Fruit fly (Drosophila melanogaster) whole organism, prepupa: Measurements from ENCODE around the gene Mst87F.
A peak's percentile ranks its signal among the peaks of the same experiment; 100 is the strongest.

Source experiments
- Blimp-1 ChIP-seq: fragments of 200-800 bp; sonication (Bioruptor generic); optimal IDR thresholded peaks from 3 replicates; lab custom pipeline; 2017; ENCODE audit warnings: missing biosample characterization, missing genetic modification characterization, mild to moderate bottlenecking, moderate library complexity, missing genetic modification reagents
- CG10631 ChIP-seq: fragments of 200-800 bp; sonication (Bioruptor generic); optimal IDR thresholded peaks from 2 replicates; lab custom pipeline; 2016; ENCODE audit warnings: missing biosample characterization, missing genetic modification characterization
- CG10669 ChIP-seq: fragments of 200-800 bp; sonication (Bioruptor generic); optimal IDR thresholded peaks from 3 replicates; lab custom pipeline; 2018; ENCODE audit warnings: missing biosample characterization, mild to moderate bottlenecking, missing genetic modification characterization, moderate library complexity
- CG11294 ChIP-seq: fragments of 200-800 bp; sonication (Bioruptor generic); IDR thresholded peaks from 2 replicates; pipeline ENCODE4 v1.3.6; 2022; ENCODE audit warnings: missing biosample characterization, missing genetic modification characterization
- CG11902 ChIP-seq: fragments of 200-800 bp; sonication (Bioruptor generic); optimal IDR thresholded peaks from 3 replicates; lab custom pipeline; 2016; ENCODE audit warnings: missing biosample characterization, missing genetic modification characterization
- CG15336 ChIP-seq: fragments of 200-800 bp; sonication (Bioruptor generic); IDR thresholded peaks from 2 replicates; pipeline ENCODE4 v1.3.6; 2022; ENCODE audit warnings: missing biosample characterization, missing genetic modification characterization
- CG1621 ChIP-seq: fragments of 200-800 bp; sonication (Bioruptor generic); optimal IDR thresholded peaks from 3 replicates; lab custom pipeline; 2018; ENCODE audit warnings: missing biosample characterization, mild to moderate bottlenecking, missing genetic modification characterization
- CG16779 ChIP-seq: fragments of 200-800 bp; sonication (Bioruptor generic); optimal IDR thresholded peaks from 3 replicates; lab custom pipeline; 2017; ENCODE audit warnings: missing biosample characterization, mild to moderate bottlenecking, missing genetic modification characterization
- CG3032 ChIP-seq: fragments of 200-800 bp; optimal IDR thresholded peaks from 2 replicates; lab custom pipeline; 2019; ENCODE audit warnings: missing biosample characterization, mild to moderate bottlenecking, missing genetic modification characterization, moderate library complexity
- CG31627 ChIP-seq: fragments of 200-800 bp; sonication (Bioruptor generic); optimal IDR thresholded peaks from 3 replicates; lab custom pipeline; 2016; ENCODE audit warnings: missing biosample characterization, missing genetic modification characterization
- CG32006 ChIP-seq: fragments of 200-800 bp; sonication (Bioruptor generic); optimal IDR thresholded peaks from 3 replicates; lab custom pipeline; 2017; ENCODE audit warnings: missing biosample characterization, mild to moderate bottlenecking, missing genetic modification characterization
- CG3919 ChIP-seq: fragments of 200-800 bp; sonication (Bioruptor generic); optimal IDR thresholded peaks from 3 replicates; lab custom pipeline; 2016; ENCODE audit warnings: missing biosample characterization, missing genetic modification characterization
- CG4318 ChIP-seq: fragments of 200-800 bp; sonication (Bioruptor generic); optimal IDR thresholded peaks from 3 replicates; lab custom pipeline; 2017; ENCODE audit warnings: missing biosample characterization, mild to moderate bottlenecking, missing genetic modification characterization
- CG6163 ChIP-seq: fragments of 200-800 bp; sonication (Bioruptor generic); IDR thresholded peaks from 3 replicates; pipeline ENCODE4 v1.3.6; 2022; ENCODE audit warnings: missing biosample characterization, missing genetic modification characterization
- CG6276 ChIP-seq: fragments of 200-800 bp; sonication (Bioruptor generic); optimal IDR thresholded peaks from 2 replicates; lab custom pipeline; 2017; ENCODE audit warnings: missing biosample characterization, mild to moderate bottlenecking, missing genetic modification characterization
- CG6792 ChIP-seq: fragments of 200-800 bp; sonication (Bioruptor generic); optimal IDR thresholded peaks from 3 replicates; lab custom pipeline; 2016; ENCODE audit warnings: missing biosample characterization, missing genetic modification characterization
- CG6808 ChIP-seq: fragments of 200-800 bp; sonication (Bioruptor generic); optimal IDR thresholded peaks from 3 replicates; lab custom pipeline; 2017; ENCODE audit warnings: missing biosample characterization, missing genetic modification characterization, mild to moderate bottlenecking, moderate library complexity, missing genetic modification reagents
- CG6854 ChIP-seq: fragments of 200-800 bp; sonication (Bioruptor generic); optimal IDR thresholded peaks from 2 replicates; lab custom pipeline; 2017; ENCODE audit warnings: missing biosample characterization, mild to moderate bottlenecking, missing genetic modification characterization
- CG7368 ChIP-seq: fragments of 200-800 bp; sonication (Bioruptor generic); optimal IDR thresholded peaks from 3 replicates; lab custom pipeline; 2016; ENCODE audit warnings: missing biosample characterization, missing genetic modification characterization
- CG8119 ChIP-seq: fragments of 200-800 bp; sonication (Bioruptor generic); IDR thresholded peaks from 3 replicates; pipeline ENCODE4 v1.3.6; 2022; ENCODE audit warnings: missing biosample characterization, missing genetic modification characterization
- CG8319 ChIP-seq: fragments of 200-800 bp; sonication (Bioruptor generic); optimal IDR thresholded peaks from 3 replicates; lab custom pipeline; 2016; ENCODE audit warnings: missing biosample characterization, missing genetic modification characterization
- CG8632 ChIP-seq: fragments of 200-800 bp; sonication (Bioruptor generic); optimal IDR thresholded peaks from 3 replicates; lab custom pipeline; 2016; ENCODE audit warnings: missing biosample characterization, missing genetic modification characterization
- CG9139 ChIP-seq: fragments of 200-800 bp; sonication (Bioruptor generic); optimal IDR thresholded peaks from 3 replicates; lab custom pipeline; 2017; ENCODE audit warnings: missing biosample characterization, mild to moderate bottlenecking, missing genetic modification characterization
- Eip75B ChIP-seq: fragments of 200-800 bp; sonication (Bioruptor generic); optimal IDR thresholded peaks from 3 replicates; lab custom pipeline; 2016; ENCODE audit warnings: missing biosample characterization, missing genetic modification characterization
- Eip78C ChIP-seq: fragments of 200-800 bp; sonication (Bioruptor generic); peaks from one replicate; lab custom pipeline; 2016; ENCODE audit warnings: missing biosample characterization, missing genetic modification characterization
- Eip93F ChIP-seq: fragments of 200-800 bp; sonication (Bioruptor generic); optimal IDR thresholded peaks from 2 replicates; lab custom pipeline; 2016; ENCODE audit warnings: missing biosample characterization, mild to moderate bottlenecking, missing genetic modification characterization
- Ets96B ChIP-seq: fragments of 200-800 bp; optimal IDR thresholded peaks from 2 replicates; lab custom pipeline; 2019; ENCODE audit warnings: missing biosample characterization, mild to moderate bottlenecking, missing genetic modification characterization, moderate library complexity
- Gug ChIP-seq: fragments of 200-800 bp; sonication (Bioruptor generic); IDR thresholded peaks from 2 replicates; pipeline ENCODE4 v1.3.6; 2022; ENCODE audit warnings: missing biosample characterization, missing genetic modification characterization
- Lpt ChIP-seq: fragments of 200-800 bp; sonication (Bioruptor generic); optimal IDR thresholded peaks from 3 replicates; lab custom pipeline; 2016; ENCODE audit warnings: missing biosample characterization, missing genetic modification characterization
- OdsH ChIP-seq: fragments of 200-800 bp; sonication (Bioruptor generic); optimal IDR thresholded peaks from 3 replicates; lab custom pipeline; 2016; ENCODE audit warnings: missing biosample characterization, missing genetic modification characterization
- Smox ChIP-seq: fragments of 200-800 bp; sonication (Bioruptor generic); optimal IDR thresholded peaks from 3 replicates; lab custom pipeline; 2016; ENCODE audit warnings: missing biosample characterization, missing genetic modification characterization
- Sox102F ChIP-seq: fragments of 200-800 bp; sonication (Bioruptor generic); optimal IDR thresholded peaks from 2 replicates; lab custom pipeline; 2016; ENCODE audit warnings: missing biosample characterization, mild to moderate bottlenecking, missing genetic modification characterization
- Sox14 ChIP-seq: fragments of 200-800 bp; sonication (Bioruptor generic); optimal IDR thresholded peaks from 3 replicates; lab custom pipeline; 2016; ENCODE audit warnings: missing biosample characterization, missing genetic modification characterization
- acj6 ChIP-seq: fragments of 200-800 bp; sonication (Bioruptor generic); optimal IDR thresholded peaks from 3 replicates; lab custom pipeline; 2016; ENCODE audit warnings: missing biosample characterization, missing genetic modification characterization
- cyc ChIP-seq: fragments of 200-800 bp; sonication (Bioruptor generic); optimal IDR thresholded peaks from 3 replicates; lab custom pipeline; 2016; ENCODE audit warnings: missing biosample characterization, missing genetic modification characterization
- dac ChIP-seq: fragments of 200-800 bp; sonication (Bioruptor generic); optimal IDR thresholded peaks from 2 replicates; lab custom pipeline; 2017; ENCODE audit warnings: missing biosample characterization, mild to moderate bottlenecking, missing genetic modification characterization
- dsx ChIP-seq: fragments of 200-800 bp; optimal IDR thresholded peaks from 3 replicates; lab custom pipeline; 2019; ENCODE audit warnings: missing biosample characterization, mild to moderate bottlenecking, missing genetic modification characterization, moderate library complexity; ENCODE audit not compliant: poor library complexity, severe bottlenecking
- eg ChIP-seq: fragments of 200-800 bp; sonication (Bioruptor generic); IDR thresholded peaks from 3 replicates; pipeline ENCODE4 v1.3.6; 2022; ENCODE audit warnings: missing biosample characterization, missing genetic modification characterization
- esn ChIP-seq: fragments of 200-800 bp; sonication (Bioruptor generic); optimal IDR thresholded peaks from 2 replicates; lab custom pipeline; 2016; ENCODE audit warnings: missing biosample characterization, mild to moderate bottlenecking, missing genetic modification characterization, moderate library complexity
- fd85E ChIP-seq: fragments of 200-800 bp; sonication (Bioruptor generic); optimal IDR thresholded peaks from 3 replicates; lab custom pipeline; 2016; ENCODE audit warnings: missing biosample characterization, missing genetic modification characterization
- net ChIP-seq: fragments of 200-800 bp; sonication (Bioruptor generic); optimal IDR thresholded peaks from 3 replicates; lab custom pipeline; 2016; ENCODE audit warnings: missing biosample characterization, missing genetic modification characterization
- pdm3 ChIP-seq: fragments of 200-800 bp; sonication (Bioruptor generic); optimal IDR thresholded peaks from 3 replicates; lab custom pipeline; 2016; ENCODE audit warnings: missing biosample characterization, missing genetic modification characterization
- salr ChIP-seq, 2 experiments: fragments of 200-800 bp; sonication (Bioruptor generic); optimal IDR thresholded peaks; 3 replicates each; lab custom pipeline; 2016 to 2018; ENCODE audit warnings: missing biosample characterization in 2 of 2, missing genetic modification characterization in 2 of 2, mild to moderate bottlenecking in 1 of 2
- spab ChIP-seq: fragments of 200-800 bp; sonication (Bioruptor generic); optimal IDR thresholded peaks from 2 replicates; lab custom pipeline; 2017; ENCODE audit warnings: missing biosample characterization, mild to moderate bottlenecking, missing genetic modification characterization, missing genetic modification reagents
- ss ChIP-seq, 2 experiments: fragments of 200-800 bp; sonication (Bioruptor generic); optimal IDR thresholded peaks; 2 replicates in 1 of 2; 3 replicates in 1 of 2; lab custom pipeline; 2017 to 2018; ENCODE audit warnings: mild to moderate bottlenecking in 2 of 2, missing biosample characterization in 2 of 2, missing genetic modification characterization in 2 of 2, moderate library complexity in 1 of 2
- svp ChIP-seq: fragments of 200-800 bp; sonication (Bioruptor generic); peaks from one replicate; lab custom pipeline; 2016; ENCODE audit warnings: missing biosample characterization, missing genetic modification characterization
- topi ChIP-seq: fragments of 200-800 bp; sonication (Bioruptor generic); optimal IDR thresholded peaks from 3 replicates; lab custom pipeline; 2016; ENCODE audit warnings: missing biosample characterization, missing genetic modification characterization

Mst87F gene

dm6 chr3R:13801184-13802056, 26.4 kb downstream of the Mst87F start:
- TF ChIP-seq CG6808 (GFP tag; lab: Kevin White, UChicago) (no peak), Smox (no peak), Gug (GFP tag; lab: Robert Waterston, UW) (no peak), cyc (GFP tag; lab: Kevin White, UChicago) (no peak), dac (GFP tag; lab: Kevin White, UChicago) (no peak), Lpt (GFP tag; lab: Kevin White, UChicago) (no peak), pdm3 (GFP tag; lab: Kevin White, UChicago) (no peak)

DNA sequence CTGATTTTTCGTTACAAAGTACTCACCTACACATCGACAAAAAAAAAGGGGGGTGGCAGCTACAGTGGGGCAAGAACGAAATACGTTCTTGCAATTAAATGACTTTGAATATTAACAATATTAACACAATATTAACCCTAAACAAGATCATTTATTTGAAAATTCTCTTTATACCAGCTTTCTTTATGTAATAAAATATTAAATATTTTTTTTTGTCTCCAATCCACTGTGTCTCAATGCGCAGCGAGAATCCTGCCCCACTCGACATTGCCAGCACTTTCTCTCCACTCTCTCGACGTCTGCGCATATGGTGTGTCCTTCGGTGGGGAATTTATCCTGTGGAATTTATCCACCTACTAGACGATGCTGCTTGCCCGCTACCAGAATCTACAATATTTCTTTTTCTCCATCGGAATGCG, 27.4 kb downstream of the Mst87F start:
- TF ChIP-seq CG16779 (peak; percentile 46), CG8119 (peak; percentile 88), Ets96B (peak; percentile 46), CG10631 (GFP tag; lab: Kevin White, UChicago) (peak; percentile 75), cyc (GFP tag; lab: Kevin White, UChicago) (peak; percentile 50), CG3032 (tag; lab: Kevin White, UChicago) (peak; percentile 51), CG6808 (GFP tag; lab: Kevin White, UChicago) (peak; percentile 78), Sox14 (GFP tag; lab: Kevin White, UChicago) (peak; percentile 40), Eip78C (GFP tag; lab: Kevin White, UChicago) (peak; percentile 93), CG11294 (peak; percentile 75), dsx (GFP tag; lab: Kevin White, UChicago) (no peak), CG6276 (GFP tag; lab: Kevin White, UChicago) (peak; percentile 53), fd85E (GFP tag; lab: Kevin White, UChicago) (no peak), pdm3 (GFP tag; lab: Kevin White, UChicago) (peak; percentile 55), CG8632 (GFP tag; lab: Kevin White, UChicago) (peak; percentile 76), CG8319 (GFP tag; lab: Kevin White, UChicago) (peak; percentile 30), CG10669 (peak; percentile 65), ss (GFP tag; optimal IDR thresholded peaks at IDR 0.05; lab: Kevin White, UChicago) (peak; percentile 50 to 85), CG6163 (peak; percentile 92), CG6854 (GFP tag; lab: Kevin White, UChicago) (peak; percentile 8), spab (peak; percentile 70), CG31627 (peak; percentile 40), Gug (GFP tag; lab: Robert Waterston, UW) (peak; percentile 84), Sox102F (GFP tag; lab: Kevin White, UChicago) (peak; percentile 60), OdsH (GFP tag; lab: Kevin White, UChicago) (peak; percentile 72), svp (GFP tag; lab: Kevin White, UChicago) (peak; percentile 88), eg (GFP tag; lab: Robert Waterston, UW) (peak; percentile 91), Eip93F (GFP tag; lab: Kevin White, UChicago) (no peak), CG32006 (GFP tag; lab: Kevin White, UChicago) (peak; percentile 81), Smox (peak; percentile 62), CG1621 (tag; lab: Kevin White, UChicago) (peak; percentile 66), CG4318 (GFP tag; lab: Kevin White, UChicago) (peak; percentile 61), CG15336 (GFP tag; lab: Robert Waterston, UW) (peak; percentile 91), net (GFP tag; lab: Kevin White, UChicago) (peak; percentile 70), CG7368 (GFP tag; lab: Kevin White, UChicago) (peak; percentile 53), Blimp-1 (GFP tag; lab: Kevin White, UChicago) (peak; percentile 14), salr (GFP tag; optimal IDR thresholded peaks at IDR 0.05; lab: Kevin White, UChicago) (no peak), CG11902 (GFP tag; lab: Kevin White, UChicago) (peak; percentile 48), acj6 (GFP tag; lab: Kevin White, UChicago) (peak; percentile 71), esn (GFP tag; lab: Kevin White, UChicago) (peak; percentile 75), CG9139 (GFP tag; lab: Kevin White, UChicago) (peak; percentile 65), CG6792 (GFP tag; lab: Kevin White, UChicago) (peak; percentile 68), dac (GFP tag; lab: Kevin White, UChicago) (peak; percentile 36), CG3919 (GFP tag; lab: Kevin White, UChicago) (peak; percentile 80), Eip75B (GFP tag; lab: Kevin White, UChicago) (peak; percentile 69), topi (GFP tag; lab: Kevin White, UChicago) (peak; percentile 65)
